Worm (Caenorhabditis elegans) whole organism, mixed stage, embryonic: ENCODE measurements around the gene srr-3.

Source experiments
- M03D4.4 ChIP-seq: sonication (generic microtip); optimal IDR thresholded peaks from 2 replicates; lab custom pipeline; 2017; ENCODE audit warnings: mild to moderate bottlenecking, missing genetic modification characterization, missing compliant biosample characterization
- blmp-1 ChIP-seq: fragments of 150-350 bp; optimal IDR thresholded peaks from 2 replicates; lab custom pipeline; 2014; ENCODE audit warnings: missing biosample characterization, missing genetic modification characterization
- ceh-39 ChIP-seq: fragments of 150-350 bp; optimal IDR thresholded peaks from 2 replicates; lab custom pipeline; 2014; ENCODE audit warnings: missing biosample characterization, missing genetic modification characterization
- ceh-43 ChIP-seq: fragments of 200-800 bp; sonication (Bioruptor generic); optimal IDR thresholded peaks from 2 replicates; lab custom pipeline; 2018; ENCODE audit warnings: mild to moderate bottlenecking, missing genetic modification characterization, moderate library complexity, missing compliant biosample characterization
- ceh-83 ChIP-seq: fragments of 200-800 bp; sonication (Bioruptor generic); optimal IDR thresholded peaks from 2 replicates; lab custom pipeline; 2018; ENCODE audit warnings: mild to moderate bottlenecking, missing genetic modification characterization, missing compliant biosample characterization
- ces-1 ChIP-seq: fragments of 150-350 bp; optimal IDR thresholded peaks from 2 replicates; lab custom pipeline; 2014; ENCODE audit warnings: missing biosample characterization, missing genetic modification reagents, missing genetic modification characterization
- cnd-1 ChIP-seq: fragments of 200-800 bp; sonication (Bioruptor generic); optimal IDR thresholded peaks from 2 replicates; lab custom pipeline; 2018; ENCODE audit warnings: mild to moderate bottlenecking, missing genetic modification characterization, missing compliant biosample characterization
- elt-1 ChIP-seq: sonication (generic microtip); optimal IDR thresholded peaks from 2 replicates; lab custom pipeline; 2017; ENCODE audit warnings: missing genetic modification characterization, mild to moderate bottlenecking, missing compliant biosample characterization, antibody characterized with exemption, moderate library complexity, borderline replicate concordance; ENCODE audit not compliant: insufficient read depth
- flh-1 ChIP-seq: fragments of 200-800 bp; sonication (Bioruptor generic); optimal IDR thresholded peaks from 2 replicates; lab custom pipeline; 2018; ENCODE audit warnings: mild to moderate bottlenecking, missing genetic modification characterization, moderate library complexity, missing compliant biosample characterization
- ham-2 ChIP-seq: fragments of 200-800 bp; sonication (Bioruptor generic); optimal IDR thresholded peaks from 2 replicates; lab custom pipeline; 2018; ENCODE audit warnings: mild to moderate bottlenecking, missing genetic modification characterization, missing compliant biosample characterization
- hlh-1 ChIP-seq: fragments of 150-350 bp; optimal IDR thresholded peaks from 2 replicates; lab custom pipeline; 2014; ENCODE audit warnings: missing biosample characterization, missing genetic modification reagents, missing genetic modification characterization
- lin-13 ChIP-seq: fragments of 150-350 bp; optimal IDR thresholded peaks from 2 replicates; lab custom pipeline; 2014; ENCODE audit warnings: missing biosample characterization, missing genetic modification characterization
- lin-32 ChIP-seq: fragments of 200-800 bp; sonication (Bioruptor generic); optimal IDR thresholded peaks from 2 replicates; lab custom pipeline; 2018; ENCODE audit warnings: mild to moderate bottlenecking, missing genetic modification characterization, missing compliant biosample characterization
- lsy-2 ChIP-seq: fragments of 150-350 bp; optimal IDR thresholded peaks from 2 replicates; lab custom pipeline; 2014; ENCODE audit warnings: missing biosample characterization, missing genetic modification characterization
- mab-5 ChIP-seq: fragments of 150-350 bp; optimal IDR thresholded peaks from 2 replicates; lab custom pipeline; 2014; ENCODE audit warnings: missing biosample characterization, missing genetic modification characterization
- mep-1 ChIP-seq: fragments of 150-350 bp; optimal IDR thresholded peaks from 2 replicates; lab custom pipeline; 2017; ENCODE audit warnings: missing biosample characterization, missing genetic modification reagents, missing genetic modification characterization, inconsistent platforms
- mls-2 ChIP-seq: sonication (generic microtip); optimal IDR thresholded peaks from 2 replicates; lab custom pipeline; 2016; ENCODE audit warnings: mild to moderate bottlenecking, missing genetic modification characterization, moderate library complexity, missing compliant biosample characterization
- nhr-12 ChIP-seq: fragments of 150-350 bp; optimal IDR thresholded peaks from 2 replicates; lab custom pipeline; 2014; ENCODE audit warnings: missing biosample characterization, missing genetic modification characterization
- nhr-2 ChIP-seq: fragments of 150-350 bp; optimal IDR thresholded peaks from 2 replicates; lab custom pipeline; 2014; ENCODE audit warnings: missing biosample characterization, missing genetic modification characterization
- nhr-237 ChIP-seq: fragments of 150-350 bp; optimal IDR thresholded peaks from 2 replicates; lab custom pipeline; 2014; ENCODE audit warnings: missing biosample characterization, missing genetic modification characterization
- nhr-76 ChIP-seq: sonication (generic microtip); optimal IDR thresholded peaks from 2 replicates; lab custom pipeline; 2017; ENCODE audit warnings: missing biosample characterization, missing genetic modification characterization
- pha-4 ChIP-seq: fragments of 150-350 bp; optimal IDR thresholded peaks from 2 replicates; lab custom pipeline; 2018; ENCODE audit warnings: missing biosample characterization, missing genetic modification reagents, missing genetic modification characterization
- snpc-4 ChIP-seq: fragments of 150-350 bp; optimal IDR thresholded peaks from 2 replicates; lab custom pipeline; 2014; ENCODE audit warnings: missing biosample characterization, missing genetic modification characterization
- sptf-1 ChIP-seq: sonication (generic microtip); optimal IDR thresholded peaks from 2 replicates; lab custom pipeline; 2017; ENCODE audit warnings: mild to moderate bottlenecking, missing genetic modification characterization, moderate library complexity, missing compliant biosample characterization
- unc-120 ChIP-seq: sonication (generic microtip); optimal IDR thresholded peaks from 2 replicates; lab custom pipeline; 2017; ENCODE audit warnings: missing genetic modification characterization, missing compliant biosample characterization; ENCODE audit not compliant: poor library complexity, severe bottlenecking
- unc-39 ChIP-seq: fragments of 150-350 bp; optimal IDR thresholded peaks from 2 replicates; lab custom pipeline; 2014; ENCODE audit warnings: missing biosample characterization, missing genetic modification characterization
- unc-62 ChIP-seq: fragments of 150-350 bp; optimal IDR thresholded peaks from 2 replicates; lab custom pipeline; 2014; ENCODE audit warnings: missing biosample characterization, missing genetic modification reagents, missing genetic modification characterization
- zip-8 ChIP-seq: fragments of 150-350 bp; optimal IDR thresholded peaks from 2 replicates; lab custom pipeline; 2014; ENCODE audit warnings: missing biosample characterization, missing genetic modification characterization
- ztf-11 ChIP-seq: fragments of 150-350 bp; optimal IDR thresholded peaks from 2 replicates; lab custom pipeline; 2014; ENCODE audit warnings: missing biosample characterization, missing genetic modification characterization

The srr-3 gene

DNA sequence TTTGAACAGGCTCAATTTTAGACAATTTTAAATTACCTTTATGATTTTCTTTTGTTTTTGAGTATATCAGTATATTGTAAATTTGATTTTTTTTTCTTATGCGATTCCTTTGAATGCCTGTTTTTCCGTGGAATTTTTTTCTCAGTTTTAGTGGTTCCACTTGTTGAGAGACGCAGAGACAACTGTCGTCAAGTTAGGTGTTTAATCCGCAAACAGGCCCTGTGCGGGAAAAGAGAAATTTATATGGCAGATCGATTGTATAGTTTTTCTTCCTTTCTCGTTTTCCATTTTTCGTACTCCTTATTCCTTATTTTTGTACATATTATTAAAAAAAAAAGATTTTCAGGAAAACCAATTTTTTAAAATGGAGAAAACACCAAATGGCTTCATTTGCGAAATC lies 9.6 kb downstream of the srr-3 start, which contains the start of gene F36D3.1:
F36D3.1 (plus strand) TSS at position 347 of the 400 bp plus-strand sequence.
- TF ChIP-seq lsy-2 (tag; lab: Kevin White, UChicago) (peak; percentile 45), ztf-11 (no peak), mep-1 (peak; percentile 44), hlh-1 (tag; lab: Kevin White, UChicago) (peak; percentile 50), pha-4 (peak; percentile 34), ces-1 (GFP tag; lab: Kevin White, UChicago) (peak; percentile 20)

ce11 chrV:16497504-16497903 lies 11.1 kb downstream of the srr-3 start, which contains the start of gene srh-136:
Gene srh-136, minus strand, starts transcription at chrV:16497596.
- TF ChIP-seq lsy-2 (tag; lab: Kevin White, UChicago) (no peak), ceh-43 (no peak), sptf-1 (tag; lab: Kevin White, UChicago) (no peak)

DNA sequence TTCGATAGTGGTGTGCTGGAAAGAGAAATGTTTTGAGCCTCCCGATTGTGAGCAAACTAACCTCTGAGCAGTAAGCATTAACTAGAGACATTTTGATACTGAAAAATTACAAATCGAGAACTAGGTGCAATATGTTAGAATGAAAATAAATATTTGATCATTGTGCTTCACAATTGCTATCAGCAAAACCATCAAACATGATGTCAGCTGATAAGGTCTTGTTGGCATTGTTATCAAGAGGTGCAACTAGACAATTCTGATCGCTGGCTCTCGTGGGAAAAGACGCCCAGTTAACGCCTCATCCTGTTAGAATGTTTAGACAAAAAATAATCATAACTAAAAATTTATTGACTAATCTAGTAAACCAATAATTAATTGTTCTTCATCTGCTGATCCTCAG lies 14.2 kb downstream of the srr-3 start, which contains the start of gene comt-2:
comt-2 (minus strand) TSS at position 131 of the 400 bp plus-strand sequence.
- TF ChIP-seq cnd-1 (tag; lab: Kevin White, UChicago) (no peak), ceh-83 (GFP tag; lab: Kevin White, UChicago) (no peak), lin-32 (GFP tag; lab: Kevin White, UChicago) (no peak), elt-1 (no peak), flh-1 (no peak), nhr-237 (no peak)
- TF ChIP-seq, all 35 proteins: peak for 0

DNA sequence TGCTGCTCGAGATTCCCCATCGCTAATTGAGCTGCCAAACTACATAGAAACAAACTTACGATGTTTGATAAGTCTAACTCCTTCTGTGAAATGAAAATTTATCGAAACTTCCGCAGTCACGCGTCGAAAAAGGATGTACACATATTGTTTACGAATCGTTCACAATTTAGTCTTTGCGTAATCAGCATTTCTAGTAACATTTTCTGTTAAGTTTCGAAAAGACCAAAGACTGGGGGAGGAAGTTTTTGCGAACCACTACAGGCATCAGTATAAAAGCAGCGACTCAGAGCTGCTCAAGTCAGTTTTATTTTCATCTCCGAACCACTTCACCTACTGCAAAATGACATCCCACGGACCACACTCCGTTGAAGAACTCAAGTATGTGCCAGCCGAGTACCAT lies 20.4 kb downstream of the srr-3 start, which contains the start of gene sqst-4:
sqst-4 (plus strand) TSS at position 301 of the 400 bp plus-strand sequence.
- TF ChIP-seq unc-120 (tag; lab: Kevin White, UChicago) (no peak), flh-1 (no peak), lin-13 (tag; lab: Kevin White, UChicago) (no peak), blmp-1 (tag; lab: Kevin White, UChicago) (no peak), snpc-4 (tag; lab: Kevin White, UChicago) (no peak), ceh-39 (tag; lab: Kevin White, UChicago) (no peak), hlh-1 (tag; lab: Kevin White, UChicago) (no peak), nhr-12 (tag; lab: Kevin White, UChicago) (no peak), ceh-43 (no peak), ces-1 (GFP tag; lab: Kevin White, UChicago) (no peak), ztf-11 (no peak), unc-39 (tag; lab: Kevin White, UChicago) (no peak), mls-2 (tag; lab: Kevin White, UChicago) (no peak), sptf-1 (tag; lab: Kevin White, UChicago) (no peak)

- TF ChIP-seq ceh-83 (GFP tag; lab: Kevin White, UChicago) (no peak), lsy-2 (tag; lab: Kevin White, UChicago) (no peak), lin-13 (tag; lab: Kevin White, UChicago) (no peak), flh-1 (no peak), hlh-1 (tag; lab: Kevin White, UChicago) (no peak)
- TF ChIP-seq, all 35 proteins: peak for 0
Observed at ce11 chrV:16487474-16487873, 21.1 kb downstream of the srr-3 start, which contains the start of gene Y32B12A.5. Gene Y32B12A.5, minus strand, starts transcription at chrV:16487574.

- no peak for TF ChIP-seq nhr-12 (tag; lab: Kevin White, UChicago)
- TF ChIP-seq mab-5 (tag; lab: Kevin White, UChicago) = no peak
- no peak for TF ChIP-seq nhr-76
- TF ChIP-seq ceh-39 (tag; lab: Kevin White, UChicago) = no peak
- TF ChIP-seq mep-1 = no peak
- no peak for TF ChIP-seq M03D4.4 (tag; lab: Kevin White, UChicago)
- no peak for TF ChIP-seq snpc-4 (tag; lab: Kevin White, UChicago)
- TF ChIP-seq lin-32 (GFP tag; lab: Kevin White, UChicago) = no peak
- no peak for TF ChIP-seq elt-1
- TF ChIP-seq unc-39 (tag; lab: Kevin White, UChicago) = no peak
- no peak for TF ChIP-seq sptf-1 (tag; lab: Kevin White, UChicago)
Observed at ce11 chrV:16483681-16484080, 24.9 kb downstream of the srr-3 start, which contains the start of gene srh-139. Gene srh-139, plus strand, starts transcription at chrV:16483981.

ce11 chrV:16483044-16483443 lies 25.5 kb downstream of the srr-3 start, which contains the start of gene F57E7.2:
Gene F57E7.2, minus strand, starts transcription at chrV:16483144.
- no peak for TF ChIP-seq unc-62
- no peak for TF ChIP-seq unc-120 (tag; lab: Kevin White, UChicago)
- no peak for TF ChIP-seq nhr-12 (tag; lab: Kevin White, UChicago)
- no peak for TF ChIP-seq ceh-39 (tag; lab: Kevin White, UChicago)
- no peak for TF ChIP-seq lsy-2 (tag; lab: Kevin White, UChicago)
- no peak for TF ChIP-seq ceh-43
- no peak for TF ChIP-seq mab-5 (tag; lab: Kevin White, UChicago)
- TF ChIP-seq nhr-2 = no peak
- no peak for TF ChIP-seq lin-13 (tag; lab: Kevin White, UChicago)
- TF ChIP-seq ceh-83 (GFP tag; lab: Kevin White, UChicago) = no peak
- no peak for TF ChIP-seq nhr-237
- no peak for TF ChIP-seq mls-2 (tag; lab: Kevin White, UChicago)
- TF ChIP-seq unc-39 (tag; lab: Kevin White, UChicago) = no peak
- TF ChIP-seq zip-8 (tag; lab: Kevin White, UChicago) = no peak
- TF ChIP-seq snpc-4 (tag; lab: Kevin White, UChicago) = no peak
- TF ChIP-seq ham-2 (GFP tag; lab: Kevin White, UChicago) = no peak
- TF ChIP-seq sptf-1 (tag; lab: Kevin White, UChicago) = no peak
- TF ChIP-seq blmp-1 (tag; lab: Kevin White, UChicago) = no peak
- no peak for TF ChIP-seq pha-4
- TF ChIP-seq nhr-76 = no peak
